Worm (Caenorhabditis elegans): ENCODE measurements around the gene F18E3.10.

DNA sequence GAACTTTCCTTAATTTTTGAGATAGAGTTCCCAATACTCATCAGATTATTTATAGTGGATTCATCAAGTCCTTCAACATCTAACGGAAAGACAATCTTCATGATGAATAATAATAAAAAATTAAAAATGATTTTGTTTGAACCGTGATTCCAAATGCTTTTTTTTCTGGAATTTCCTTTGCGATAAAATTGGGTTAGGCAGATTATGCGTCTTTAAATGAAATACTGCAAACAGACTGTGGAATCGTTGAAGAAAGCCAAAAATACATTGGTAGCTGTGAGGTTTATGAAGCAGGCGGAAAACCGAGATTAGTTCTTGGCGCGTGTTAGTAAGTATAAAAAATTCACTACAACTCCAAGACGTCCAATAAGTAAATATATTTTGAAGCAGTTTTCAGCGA, 2.4 kb upstream of the F18E3.10 start, which contains the start of gene srw-68:
- TF ChIP-seq tlp-1 (tag; optimal IDR thresholded peaks at IDR 0.05): no peak
- no peak for TF ChIP-seq unc-86 (tag; optimal IDR thresholded peaks at IDR 0.05)
- TF ChIP-seq snpc-4 (tag; optimal IDR thresholded peaks at IDR 0.05): no peak
